Fruit fly (Drosophila melanogaster): ENCODE measurements around the gene Ptp61F.
A peak's percentile ranks its signal among the peaks of the same experiment; 100 is the strongest.

Gene Ptp61F

DNA sequence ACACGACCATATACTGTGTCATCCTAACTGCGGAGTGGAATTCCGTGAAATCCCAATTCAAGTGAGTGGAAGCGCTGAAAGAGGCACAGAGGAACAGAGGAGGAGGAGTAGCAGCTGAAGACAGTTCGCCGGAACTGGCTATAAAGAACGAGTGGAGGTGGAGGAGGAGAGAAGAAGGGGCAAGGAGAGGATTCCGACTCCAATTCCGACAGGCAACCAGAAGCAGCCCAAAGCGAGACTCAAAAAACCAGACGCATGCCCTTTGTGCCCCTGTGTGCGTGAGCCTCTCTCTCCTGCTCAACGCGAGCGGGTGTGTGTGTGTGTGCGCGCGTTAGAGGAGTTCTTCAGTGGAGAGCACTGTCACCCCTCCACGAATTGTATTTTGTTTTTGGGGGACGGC lies 125.7 kb downstream of the Ptp61F start (continued):
- no peak for TF ChIP-seq sna (GFP tag; IDR thresholded peaks at IDR 0.05; ENCODE audit: partially characterized antibody)
- no peak for TF ChIP-seq CG7963 (GFP tag; IDR thresholded peaks at IDR 0.05; ENCODE audit: partially characterized antibody)
- TF ChIP-seq sisA (GFP tag; IDR thresholded peaks at IDR 0.05) = no peak
- TF ChIP-seq zf30C (GFP tag; optimal IDR thresholded peaks at IDR 0.05) = no peak
- TF ChIP-seq Hr39 (optimal IDR thresholded peaks at IDR 0.05) = peak; percentile 44
- TF ChIP-seq gce (GFP tag; IDR thresholded peaks at IDR 0.05) = no peak
- peak; percentile 64 for TF ChIP-seq Med (GFP tag)
- TF ChIP-seq Adf1 (GFP tag; IDR thresholded peaks at IDR 0.05) = no peak
- TF ChIP-seq crol (GFP tag; IDR thresholded peaks at IDR 0.05) = peak; percentile 82
- TF ChIP-seq CG34422 (GFP tag; IDR thresholded peaks at IDR 0.05) = no peak

DNA sequence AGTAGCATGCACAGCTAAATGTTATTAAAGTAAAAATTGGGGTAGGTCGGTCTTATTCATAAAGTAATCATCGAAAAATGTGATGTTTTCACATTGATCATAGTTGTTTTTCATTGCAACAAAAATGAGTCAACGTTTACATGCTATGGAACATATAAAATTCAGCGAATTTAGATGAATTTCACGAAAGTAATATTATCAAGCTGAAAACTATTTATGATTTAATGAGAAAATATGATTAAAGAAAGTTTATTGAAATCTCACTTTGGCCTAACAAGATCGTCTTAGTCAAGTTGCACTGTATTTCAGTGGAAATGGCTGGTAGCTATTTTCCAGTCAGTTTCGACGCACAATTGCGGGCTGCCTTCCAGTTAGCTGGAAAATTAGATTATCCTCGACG lies 126.1 kb downstream of the Ptp61F start:
- no peak for TF ChIP-seq Usf (GFP tag; optimal IDR thresholded peaks at IDR 0.05)
- 0 out of 2 replicates have a peak, but pooled peaks have one; percentile 29 for TF ChIP-seq ara (GFP tag; IDR thresholded peaks at IDR 0.05)
- no peak for TF ChIP-seq CG8281 (tag; optimal IDR thresholded peaks at IDR 0.05)
- TF ChIP-seq Ssrp (tag; optimal IDR thresholded peaks at IDR 0.05) = peak; percentile 29
- no peak for TF ChIP-seq dpn (GFP tag; optimal IDR thresholded peaks at IDR 0.05)
- no peak for TF ChIP-seq NC2β (GFP tag; optimal IDR thresholded peaks at IDR 0.05)
- no peak for TF ChIP-seq sens-2 (GFP tag; IDR thresholded peaks at IDR 0.05)
- no peak for TF ChIP-seq CG4820 (GFP tag; optimal IDR thresholded peaks at IDR 0.05)
- no peak for TF ChIP-seq CG9437 (GFP tag; optimal IDR thresholded peaks at IDR 0.05)
- no peak for TF ChIP-seq Xrp1 (GFP tag; IDR thresholded peaks at IDR 0.05)
- TF ChIP-seq gem (tag; optimal IDR thresholded peaks at IDR 0.05) = peak; percentile 21
- no peak for TF ChIP-seq Dip2 (GFP tag; IDR thresholded peaks at IDR 0.05)
- peak in 1 of 3 experiments; percentile 14 for TF ChIP-seq lola (GFP tag; optimal IDR thresholded peaks at IDR 0.05)
- peak; percentile 6; the same call in 1 of the 3 replicates for TF ChIP-seq ase (GFP tag; IDR thresholded peaks at IDR 0.05)
- TF ChIP-seq Dad (GFP tag; optimal IDR thresholded peaks at IDR 0.05) = no peak
- TF ChIP-seq CG11560 (tag; IDR thresholded peaks at IDR 0.05) = no peak
- no peak for TF ChIP-seq CG7372 (GFP tag; IDR thresholded peaks at IDR 0.05)
- TF ChIP-seq sens (GFP tag) = peak; percentile 80
- no peak for TF ChIP-seq danr (GFP tag; IDR thresholded peaks at IDR 0.05)
- no peak for TF ChIP-seq onecut (GFP tag; IDR thresholded peaks at IDR 0.05)
- TF ChIP-seq CG3065 (GFP tag; optimal IDR thresholded peaks at IDR 0.05) = no peak
- no peak for TF ChIP-seq Camta (GFP tag; optimal IDR thresholded peaks at IDR 0.05)
- no peak for TF ChIP-seq salm (tag; optimal IDR thresholded peaks at IDR 0.05)
- peak; percentile 30 for TF ChIP-seq tio (GFP tag; optimal IDR thresholded peaks at IDR 0.05)
- TF ChIP-seq grau (tag; optimal IDR thresholded peaks at IDR 0.05) = peak; percentile 81
- TF ChIP-seq dimm (GFP tag; IDR thresholded peaks at IDR 0.05) = no peak
- peak; percentile 39; the same call in 2 of the 3 replicates for TF ChIP-seq row (GFP tag; IDR thresholded peaks at IDR 0.05)

DNA sequence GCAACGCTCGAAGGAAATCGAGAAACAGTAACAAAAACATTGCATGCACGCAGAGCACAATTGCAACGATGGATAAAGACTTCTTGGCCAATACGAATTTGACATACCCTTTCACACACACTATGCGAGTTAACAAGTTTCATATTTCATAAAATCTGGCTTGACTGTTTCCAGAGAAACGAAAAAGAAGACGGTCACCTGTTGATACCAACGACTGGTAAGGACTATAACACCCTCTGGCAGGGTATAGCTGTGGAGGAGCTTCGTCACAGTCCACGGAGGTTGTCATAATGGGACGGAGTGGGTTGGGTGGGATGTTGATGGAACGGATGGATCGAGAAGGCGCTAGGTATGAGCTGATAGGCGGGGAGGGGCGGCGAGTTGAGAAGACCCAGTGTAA lies 126.8 kb downstream of the Ptp61F start:
- TF ChIP-seq ro (GFP tag; IDR thresholded peaks at IDR 0.05) (no peak), Med (GFP tag) (peak; percentile 77), sens-2 (GFP tag; IDR thresholded peaks at IDR 0.05) (0 out of 2 replicates have a peak, but pooled peaks have one; percentile 5), Sry-δ (GFP tag; optimal IDR thresholded peaks at IDR 0.05) (no peak), CG17328 (GFP tag; IDR thresholded peaks at IDR 0.05) (no peak), bsh (GFP tag; optimal IDR thresholded peaks at IDR 0.05) (peak in 1 of 2 experiments; percentile 56), HLHmδ (GFP tag; optimal IDR thresholded peaks at IDR 0.05) (no peak), row (GFP tag; IDR thresholded peaks at IDR 0.05) (peak; percentile 22; the same call in 1 of the 3 replicates), Antp (GFP tag; optimal IDR thresholded peaks at IDR 0.05) (peak; percentile 9), CG15011 (GFP tag; optimal IDR thresholded peaks at IDR 0.05) (no peak), Ptx1 (GFP tag; IDR thresholded peaks at IDR 0.05) (0 out of 2 replicates have a peak, but pooled peaks have one; percentile 29), p53 (GFP tag; optimal IDR thresholded peaks at IDR 0.05) (no peak), CG6689 (GFP tag; IDR thresholded peaks at IDR 0.05) (0 out of 2 replicates have a peak, but pooled peaks have one; percentile 18), CG34422 (GFP tag; IDR thresholded peaks at IDR 0.05) (no peak), D19A (tag; optimal IDR thresholded peaks at IDR 0.05) (peak; percentile 82), Gsc (GFP tag; IDR thresholded peaks at IDR 0.05) (0 out of 2 replicates have a peak, but pooled peaks have one; percentile 28), CG16815 (GFP tag; optimal IDR thresholded peaks at IDR 0.05) (no peak), D19B (GFP tag; optimal IDR thresholded peaks at IDR 0.05) (no peak), CG17385 (GFP tag; optimal IDR thresholded peaks at IDR 0.05) (no peak)

All from whole organism, embryonic.